Worm (Caenorhabditis elegans) whole organism, L4 larva: ENCODE measurements around the gene M176.16.
"Not testable (repeated sequence)": the region's sequence is repeated elsewhere in the genome, so short reads cannot be mapped to it uniquely, and the experiment has no call there.

ENCODE experiments used
- F44E2.7 ChIP-seq: fragments of 200-800 bp; sonication (Bioruptor generic); IDR thresholded peaks from 2 replicates; pipeline ENCODE4 v2.1.2; 2022; ENCODE audit warnings: missing genetic modification characterization, missing compliant biosample characterization
- R02D3.7 ChIP-seq: fragments of 150-350 bp; sonication (generic microtip); optimal IDR thresholded peaks from 3 replicates; lab custom pipeline; 2014; ENCODE audit warnings: missing biosample characterization, missing genetic modification characterization
- ZK546.5 ChIP-seq, 2 experiments: sonication (generic microtip); optimal IDR thresholded peaks; 2 replicates each; lab custom pipeline; 2017; ENCODE audit warnings: missing biosample characterization in 2 of 2, missing genetic modification characterization in 2 of 2
- aha-1 ChIP-seq: fragments of 150-350 bp; peaks from one replicate; lab custom pipeline; 2014; ENCODE audit warnings: missing biosample characterization, missing genetic modification characterization
- aly-2 ChIP-seq: sonication (generic microtip); optimal IDR thresholded peaks from 2 replicates; lab custom pipeline; 2018; ENCODE audit warnings: missing biosample characterization, missing genetic modification characterization
- arid-1 ChIP-seq: fragments of 200-800 bp; sonication (Bioruptor generic); conservative IDR thresholded peaks from 2 replicates; pipeline ENCODE4 v1.3.6; 2022; ENCODE audit warnings: missing genetic modification reagents, missing genetic modification characterization, missing compliant biosample characterization
- attf-4 ChIP-seq: sonication (generic microtip); optimal IDR thresholded peaks from 3 replicates; lab custom pipeline; 2017; ENCODE audit warnings: missing biosample characterization, missing genetic modification characterization
- ceh-28 ChIP-seq: fragments of 150-350 bp; optimal IDR thresholded peaks from 2 replicates; lab custom pipeline; 2014; ENCODE audit warnings: missing biosample characterization, missing genetic modification reagents, missing genetic modification characterization
- ceh-44 ChIP-seq: fragments of 200-800 bp; sonication (Bioruptor generic); IDR thresholded peaks from 2 replicates; pipeline ENCODE4 v1.3.6; 2022; ENCODE audit warnings: missing genetic modification reagents, missing genetic modification characterization, missing compliant biosample characterization
- dmd-9 ChIP-seq: fragments of 200-800 bp; sonication (Bioruptor generic); IDR thresholded peaks from 2 replicates; pipeline ENCODE4 v1.3.6; 2022; ENCODE audit warnings: missing genetic modification reagents, missing genetic modification characterization, missing compliant biosample characterization
- dpl-1 ChIP-seq: fragments of 150-350 bp; optimal IDR thresholded peaks from 2 replicates; lab custom pipeline; 2014; ENCODE audit warnings: missing biosample characterization, missing genetic modification reagents, missing genetic modification characterization
- jun-1 ChIP-seq: fragments of 150-350 bp; optimal IDR thresholded peaks from 2 replicates; lab custom pipeline; 2014; ENCODE audit warnings: missing biosample characterization, missing genetic modification reagents, missing genetic modification characterization
- lin-29 ChIP-seq: fragments of 200-800 bp; sonication (Bioruptor generic); IDR thresholded peaks from 2 replicates; pipeline ENCODE4 v1.3.6; 2022; ENCODE audit warnings: missing genetic modification reagents, missing genetic modification characterization, missing compliant biosample characterization
- madf-5 ChIP-seq, 2 experiments: fragments of 200-800 bp; sonication (Bioruptor generic); IDR thresholded peaks; 2 replicates each; pipeline ENCODE4 v1.3.6; 2022; ENCODE audit warnings: missing compliant biosample characterization in 2 of 2, missing genetic modification characterization in 2 of 2
- mdl-1 ChIP-seq, 2 experiments: fragments of 150-350 bp in 1 of 2; sonication (generic microtip) in 1 of 2; optimal IDR thresholded peaks; 2 replicates each; lab custom pipeline; 2014 to 2017; ENCODE audit warnings: missing biosample characterization in 2 of 2, missing genetic modification characterization in 2 of 2
- mdt-29 ChIP-seq: fragments of 200-800 bp; sonication (Bioruptor generic); IDR thresholded peaks from 2 replicates; pipeline ENCODE4 v1.3.6; 2022; ENCODE audit warnings: missing genetic modification reagents, missing genetic modification characterization, missing compliant biosample characterization
- nhr-11 ChIP-seq: fragments of 150-350 bp; optimal IDR thresholded peaks from 2 replicates; lab custom pipeline; 2014; ENCODE audit warnings: missing biosample characterization, missing genetic modification characterization
- nhr-48 ChIP-seq: sonication (generic microtip); optimal IDR thresholded peaks from 2 replicates; lab custom pipeline; 2016; ENCODE audit warnings: mild to moderate bottlenecking, missing genetic modification characterization, missing compliant biosample characterization
- pha-4 ChIP-seq, 2 experiments: fragments of 150-350 bp in 1 of 2; fragments of 200-800 bp in 1 of 2; sonication (Bioruptor generic) in 1 of 2; IDR thresholded peaks in 1 of 2; optimal IDR thresholded peaks in 1 of 2; 2 replicates each; pipeline versions ENCODE4 v1.3.6 to Lab custom; 2014 to 2022; ENCODE audit warnings: missing genetic modification characterization in 2 of 2, missing genetic modification reagents in 2 of 2, missing biosample characterization in 1 of 2, missing compliant biosample characterization in 1 of 2
- pqm-1 ChIP-seq: sonication (generic microtip); optimal IDR thresholded peaks from 2 replicates; lab custom pipeline; 2017; ENCODE audit warnings: missing biosample characterization, missing genetic modification characterization
- rbr-2 ChIP-seq: sonication (generic microtip); optimal IDR thresholded peaks from 2 replicates; lab custom pipeline; 2016; ENCODE audit warnings: missing genotype, missing genetic modification characterization, missing compliant biosample characterization
- saeg-2 ChIP-seq: fragments of 200-800 bp; sonication (Bioruptor generic); IDR thresholded peaks from 2 replicates; pipeline ENCODE4 v1.3.6; 2022; ENCODE audit warnings: missing genetic modification reagents, missing genetic modification characterization, missing compliant biosample characterization
- sdz-12 ChIP-seq: fragments of 200-800 bp; sonication (Bioruptor generic); optimal IDR thresholded peaks from 2 replicates; lab custom pipeline; 2018; ENCODE audit warnings: mild to moderate bottlenecking, missing genetic modification characterization, missing compliant biosample characterization
- set-16 ChIP-seq: fragments of 200-800 bp; sonication (Bioruptor generic); IDR thresholded peaks from 2 replicates; pipeline ENCODE4 v1.3.6; 2022; ENCODE audit warnings: missing genetic modification reagents, missing genetic modification characterization, missing compliant biosample characterization
- skn-1 ChIP-seq: fragments of 150-350 bp; optimal IDR thresholded peaks from 2 replicates; lab custom pipeline; 2014; ENCODE audit warnings: missing biosample characterization, missing genetic modification characterization
- snpc-1.2 ChIP-seq: fragments of 200-800 bp; sonication (Bioruptor generic); IDR thresholded peaks from 2 replicates; pipeline ENCODE4 v1.3.6; 2022; ENCODE audit warnings: missing genetic modification reagents, missing genetic modification characterization, missing compliant biosample characterization
- snpc-4 ChIP-seq: fragments of 150-350 bp; optimal IDR thresholded peaks from 2 replicates; lab custom pipeline; 2014; ENCODE audit warnings: missing biosample characterization, missing genetic modification characterization
- spr-3 ChIP-seq: fragments of 200-800 bp; sonication (Bioruptor generic); optimal IDR thresholded peaks from 2 replicates; lab custom pipeline; 2018; ENCODE audit warnings: mild to moderate bottlenecking, missing genetic modification characterization, missing compliant biosample characterization
- tag-97 ChIP-seq: fragments of 200-800 bp; sonication (Bioruptor generic); IDR thresholded peaks from 2 replicates; pipeline ENCODE4 v1.3.6; 2022; ENCODE audit warnings: missing genetic modification characterization, missing compliant biosample characterization
- vab-7 ChIP-seq: fragments of 200-800 bp; sonication (Bioruptor generic); IDR thresholded peaks from 2 replicates; pipeline ENCODE4 v1.3.6; 2022; ENCODE audit warnings: missing genetic modification reagents, missing genetic modification characterization, missing compliant biosample characterization
- zfp-2 ChIP-seq: sonication (generic microtip); optimal IDR thresholded peaks from 2 replicates; lab custom pipeline; 2016; ENCODE audit warnings: mild to moderate bottlenecking, missing genetic modification characterization, missing compliant biosample characterization
- zip-11 ChIP-seq: fragments of 200-800 bp; sonication (Bioruptor generic); IDR thresholded peaks from 2 replicates; pipeline ENCODE4 v1.3.6; 2022; ENCODE audit warnings: missing genetic modification characterization, missing compliant biosample characterization

The M176.16 gene

DNA sequence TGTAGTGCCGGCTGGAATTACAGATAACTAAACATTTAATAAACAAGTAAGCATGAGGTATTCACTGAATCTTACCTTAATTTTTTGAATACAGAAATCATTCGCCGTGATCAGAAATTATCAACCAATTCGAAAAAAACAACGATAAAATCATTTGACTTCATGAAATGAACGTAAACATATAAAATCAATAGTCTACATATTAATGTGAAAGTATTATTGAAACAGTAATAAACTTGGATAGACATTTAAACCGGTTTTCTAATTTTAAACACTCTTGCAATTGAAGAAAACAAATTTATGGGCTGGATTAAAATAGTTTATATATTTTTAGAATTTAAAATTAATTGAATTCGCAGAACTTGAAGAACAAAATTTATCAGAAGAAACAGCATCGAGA lies 23.5 kb downstream of the M176.16 start, which contains the start of gene chil-16:
Gene chil-16, minus strand, starts transcription at position 101 of the 400 bp plus-strand sequence.
- TF ChIP-seq tag-97 (GFP tag; lab: Robert Waterston, UW), result no peak
- no peak for TF ChIP-seq pqm-1
- no peak for TF ChIP-seq spr-3 (GFP tag; lab: Kevin White, UChicago)
- TF ChIP-seq zip-11 (GFP tag; lab: Robert Waterston, UW), result no peak
- no peak for TF ChIP-seq saeg-2 (GFP tag; lab: Robert Waterston, UW)
- TF ChIP-seq rbr-2 (tag; lab: Kevin White, UChicago), result no peak
- TF ChIP-seq skn-1 (tag; lab: Kevin White, UChicago), result no peak
- TF ChIP-seq sdz-12, result no peak
- TF ChIP-seq mdl-1 (tag; optimal IDR thresholded peaks at IDR 0.05; lab: Kevin White, UChicago), result no peak
- TF ChIP-seq arid-1 (GFP tag; lab: Robert Waterston, UW), result no peak
- no peak for TF ChIP-seq snpc-1.2 (GFP tag; lab: Robert Waterston, UW)
- no peak for TF ChIP-seq ZK546.5 (tag; optimal IDR thresholded peaks at IDR 0.05; lab: Kevin White, UChicago)
- TF ChIP-seq ceh-44, result no peak
- TF ChIP-seq lin-29 (GFP tag; lab: Robert Waterston, UW), result no peak
- TF ChIP-seq snpc-4 (tag; lab: Kevin White, UChicago), result no peak
- no peak for TF ChIP-seq dpl-1
- TF ChIP-seq F44E2.7, result no peak

DNA sequence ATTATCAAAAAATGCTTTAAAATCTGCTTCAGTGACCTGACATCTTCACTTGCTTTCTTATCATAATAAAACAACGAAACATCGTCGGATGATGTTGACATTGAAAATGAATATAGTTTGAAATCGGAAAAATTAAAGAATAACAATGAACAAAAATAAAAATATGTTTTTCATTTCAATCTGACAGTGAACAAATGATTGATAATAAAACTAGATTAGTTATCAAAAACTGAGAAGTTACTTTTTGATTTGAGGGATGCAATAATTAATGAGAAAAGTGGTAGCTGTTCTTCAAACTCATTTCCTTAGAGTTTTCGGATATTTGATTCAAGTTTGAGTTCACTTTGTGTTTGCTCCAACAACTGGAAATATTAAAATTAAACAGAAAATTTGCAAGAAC lies 25.2 kb downstream of the M176.16 start, which contains the start of gene chil-15:
Gene chil-15, minus strand, starts transcription at position 101 of the 400 bp plus-strand sequence.
- TF ChIP-seq ceh-28 (tag; lab: Kevin White, UChicago), result no peak
- TF ChIP-seq, all 104 proteins: peak for 0

DNA sequence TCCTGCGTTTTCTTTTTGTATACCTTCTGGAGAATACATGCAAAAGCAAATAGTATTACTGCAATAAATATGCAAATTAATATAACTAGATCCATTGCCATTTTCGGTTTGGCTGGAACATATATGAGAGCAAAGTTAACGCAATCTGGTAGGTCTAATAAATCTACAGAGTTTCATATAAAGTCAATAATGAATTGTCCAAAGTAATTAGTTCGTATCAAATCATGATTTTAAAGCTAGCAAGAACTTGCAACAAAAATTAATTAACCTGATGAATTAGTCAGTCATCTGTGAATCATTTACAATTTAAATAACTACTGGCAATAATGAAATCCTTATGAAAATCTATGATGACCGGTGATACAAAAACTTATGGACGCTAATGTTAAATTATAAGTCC lies 27.1 kb downstream of the M176.16 start, which contains the start of gene R09D1.13:
Gene R09D1.13, minus strand, starts transcription at position 101 of the 400 bp plus-strand sequence.
- TF ChIP-seq jun-1 (tag; lab: Kevin White, UChicago) (no peak), aly-2 (tag; lab: Kevin White, UChicago) (no peak), spr-3 (GFP tag; lab: Kevin White, UChicago) (no peak), set-16 (GFP tag; lab: Robert Waterston, UW) (no peak), lin-29 (GFP tag; lab: Robert Waterston, UW) (no peak), R02D3.7 (tag; lab: Kevin White, UChicago) (no peak), aha-1 (tag; lab: Kevin White, UChicago) (no peak), madf-5 (GFP tag; IDR thresholded peaks at IDR 0.05; lab: Robert Waterston, UW) (no peak), dmd-9 (GFP tag; lab: Robert Waterston, UW) (no peak)

DNA sequence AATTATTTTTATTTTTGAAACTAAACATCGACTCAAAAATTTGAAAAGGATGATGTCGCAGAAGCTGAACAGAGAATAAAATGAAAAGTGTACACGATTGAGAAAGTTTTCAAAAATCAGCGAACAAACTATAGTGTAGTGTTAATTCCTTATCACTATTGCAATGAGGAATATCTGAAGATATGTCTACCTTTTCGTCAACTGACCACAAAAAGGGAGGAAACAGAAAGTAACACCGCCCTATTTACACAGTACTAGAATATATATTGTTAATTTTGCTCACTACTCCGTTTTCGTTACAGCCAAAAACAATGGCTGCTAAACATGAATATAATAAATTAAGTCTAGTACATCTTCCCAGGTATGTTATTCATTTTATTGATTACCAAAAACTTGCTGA lies 29.6 kb downstream of the M176.16 start, which contains the start of gene chil-18:
Gene chil-18, plus strand, starts transcription at position 301 of the 400 bp plus-strand sequence.
- TF ChIP-seq vab-7 (GFP tag; lab: Robert Waterston, UW) (no peak), zip-11 (GFP tag; lab: Robert Waterston, UW) (no peak), attf-4 (tag; lab: Kevin White, UChicago) (no peak), mdt-29 (no peak)

DNA sequence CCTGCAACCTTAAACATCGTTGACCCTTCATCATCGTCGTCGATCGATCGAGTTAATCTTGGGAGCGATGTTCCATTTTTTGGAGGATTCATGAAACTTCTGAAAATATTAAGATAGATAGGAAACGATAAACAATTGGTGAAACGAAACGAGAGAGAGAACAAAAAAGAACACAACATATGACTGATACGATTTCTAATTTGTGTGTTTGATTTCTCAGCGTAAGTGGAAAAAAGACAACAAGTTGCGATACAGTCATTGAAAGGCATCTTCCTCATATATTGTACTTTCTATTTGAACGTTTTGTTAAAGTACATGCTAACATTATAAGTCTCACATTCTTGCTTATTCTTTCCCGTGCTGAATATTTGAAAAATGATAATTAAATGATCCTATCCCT lies 33.9 kb downstream of the M176.16 start, which contains the start of gene R09D1.12:
Gene R09D1.12, minus strand, starts transcription at position 101 of the 400 bp plus-strand sequence.
- not testable (repeated sequence) for TF ChIP-seq nhr-11; nhr-48 (tag; lab: Kevin White, UChicago); vab-7 (GFP tag; lab: Robert Waterston, UW)

DNA sequence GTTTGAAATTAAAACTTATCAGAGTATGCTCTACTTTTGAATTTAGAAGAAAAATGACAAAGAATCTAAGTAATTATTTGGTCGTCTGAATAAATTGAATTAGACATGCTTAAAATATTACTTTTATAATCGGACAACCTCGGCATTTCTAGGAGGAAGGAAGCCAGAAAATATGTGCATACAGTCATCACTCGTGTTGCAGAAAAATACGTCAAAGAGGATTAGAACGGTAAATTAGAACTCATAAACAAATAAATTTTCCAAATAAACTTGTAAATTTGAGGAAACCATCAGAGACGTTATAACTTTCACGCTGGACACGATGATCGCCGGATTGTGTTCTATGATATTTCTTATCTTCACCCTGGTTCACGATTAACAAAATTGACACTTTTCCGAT lies 36.0 kb downstream of the M176.16 start, which contains the start of gene chil-19:
Gene chil-19, minus strand, starts transcription at position 101 of the 400 bp plus-strand sequence.
- no peak for TF ChIP-seq zfp-2
- no peak for TF ChIP-seq pha-4 (GFP tag; IDR thresholded peaks at IDR 0.05; lab: Robert Waterston, UW)
- no peak for TF ChIP-seq pha-4 (tag; optimal IDR thresholded peaks at IDR 0.05; lab: Kevin White, UChicago)
